Worm (Caenorhabditis elegans): ENCODE results near the gene C28A5.6.
A peak's percentile ranks its signal among the peaks of the same experiment; 100 is the strongest.

C28A5.6 gene

ce11 chrIII:4412108-4413009 is 16.9 kb downstream of the C28A5.6 start (continued):
- TF ChIP-seq cebp-1 (GFP tag; IDR thresholded peaks at IDR 0.05), result no peak
- peak; percentile 45 for TF ChIP-seq cebp-1 (tag; optimal IDR thresholded peaks at IDR 0.05)
- TF ChIP-seq snpc-4 (GFP tag; optimal IDR thresholded peaks at IDR 0.05), result no peak
- TF ChIP-seq snpc-4 (tag; optimal IDR thresholded peaks at IDR 0.05), result peak in 2 of 4 experiments; percentile 3 to 6
- peak; percentile 30 for TF ChIP-seq tbp1 (GFP tag; optimal IDR thresholded peaks at IDR 0.05)
- peak; percentile 72 for TF ChIP-seq lsl-1 (GFP tag; optimal IDR thresholded peaks at IDR 0.05)
- no peak for TF ChIP-seq somi-1 (GFP tag; optimal IDR thresholded peaks at IDR 0.05)
- no peak for TF ChIP-seq F22D6.2 (tag; optimal IDR thresholded peaks at IDR 0.05)
- no peak for TF ChIP-seq nfyb-1 (GFP tag; IDR thresholded peaks at IDR 0.05)
- TF ChIP-seq ztf-26 (tag; optimal IDR thresholded peaks at IDR 0.05), result no peak
- no peak for TF ChIP-seq sea-2 (GFP tag; IDR thresholded peaks at IDR 0.05)
- TF ChIP-seq ztf-28 (GFP tag; IDR thresholded peaks at IDR 0.05), result no peak
- peak; percentile 33 for TF ChIP-seq nhr-80 (tag; optimal IDR thresholded peaks at IDR 0.05)

- TF ChIP-seq F22D6.2 (tag; optimal IDR thresholded peaks at IDR 0.05) (no peak), attf-3 (GFP tag; conservative IDR thresholded peaks at IDR 0.05) (no peak), Y56A3A.18 (GFP tag; IDR thresholded peaks at IDR 0.05) (no peak)
Measured at ce11 chrIII:4408251-4408650, 21.1 kb downstream of the C28A5.6 start, which contains the start of gene gpch-1. Gene gpch-1, plus strand, starts transcription at chrIII:4408551.

- TF ChIP-seq tbp1 (GFP tag; optimal IDR thresholded peaks at IDR 0.05) (no peak), nhr-120 (GFP tag; IDR thresholded peaks at IDR 0.05) (no peak), ccch-3 (GFP tag; optimal IDR thresholded peaks at IDR 0.05) (no peak), madf-10 (tag; optimal IDR thresholded peaks at IDR 0.05) (no peak), Y67H2A.10 (GFP tag; conservative IDR thresholded peaks at IDR 0.05) (no peak), mcd-1 (GFP tag; IDR thresholded peaks at IDR 0.05) (no peak)
Measured at ce11 chrIII:4407144-4407543, 22.2 kb downstream of the C28A5.6 start, which contains the start of gene prdx-3. Gene prdx-3, plus strand, starts transcription at chrIII:4407444.

- TF ChIP-seq egl-18 (GFP tag; IDR thresholded peaks at IDR 0.05) (no peak), C06A6.2 (GFP tag; conservative IDR thresholded peaks at IDR 0.05) (no peak), Y53F4B.3 (GFP tag; IDR thresholded peaks at IDR 0.05) (no peak), hsf-1 (GFP tag; IDR thresholded peaks at IDR 0.05) (0 out of 2 replicates have a peak, but pooled peaks have one; percentile 29), lin-26 (GFP tag; IDR thresholded peaks at IDR 0.05) (peak; percentile 39; the same call in 1 of the 2 replicates), F39B2.1 (GFP tag; IDR thresholded peaks at IDR 0.05) (no peak), ztf-6 (GFP tag; IDR thresholded peaks at IDR 0.05) (no peak), F33H1.4 (GFP tag; IDR thresholded peaks at IDR 0.05) (no peak), snpc-1.3 (tag; optimal IDR thresholded peaks at IDR 0.05; ENCODE audit: insufficient read depth) (no peak), F57A8.1 (GFP tag; optimal IDR thresholded peaks at IDR 0.05) (no peak), let-526 (GFP tag; IDR thresholded peaks at IDR 0.05) (no peak), ceh-100 (GFP tag; IDR thresholded peaks at IDR 0.05) (no peak), Y53G8AR.9 (GFP tag; conservative IDR thresholded peaks at IDR 0.05) (0 out of 2 replicates have a peak, but pooled peaks have one; percentile 17), F52B5.7 (tag; optimal IDR thresholded peaks at IDR 0.05) (no peak), dpff-1 (tag; optimal IDR thresholded peaks at IDR 0.05) (no peak), mel-28 (tag; optimal IDR thresholded peaks at IDR 0.05; ENCODE audit: borderline replicate concordance) (no peak), sptf-2 (GFP tag; optimal IDR thresholded peaks at IDR 0.05) (no peak), tlf-1 (GFP tag; optimal IDR thresholded peaks at IDR 0.05) (no peak), B0261.1 (tag; optimal IDR thresholded peaks at IDR 0.05) (no peak), ceh-91 (GFP tag; IDR thresholded peaks at IDR 0.05) (no peak)
Measured at ce11 chrIII:4405986-4406385, 23.3 kb downstream of the C28A5.6 start, which contains the start of gene rnp-4. Gene rnp-4, plus strand, starts transcription at chrIII:4406286.
